Fruit fly (Drosophila melanogaster): ENCODE data around the gene eIF2A.
A peak's percentile ranks its signal among the peaks of the same experiment; 100 is the strongest.

Gene eIF2A

dm6 chr3L:21832203-21833160, 7.9 kb downstream of the eIF2A start, which contains the start of the genes CG7148 and Nopp140 (continued):
- peak; percentile 55 for TF ChIP-seq slou (GFP tag; optimal IDR thresholded peaks at IDR 0.05)
- no peak for TF ChIP-seq yki (optimal IDR thresholded peaks at IDR 0.05)
- TF ChIP-seq CG15479 (GFP tag; optimal IDR thresholded peaks at IDR 0.05), result no peak
- TF ChIP-seq Elba2 (GFP tag; optimal IDR thresholded peaks at IDR 0.05), result no peak
- peak; percentile 34; the same call in 1 of the 2 replicates for TF ChIP-seq rib (GFP tag; IDR thresholded peaks at IDR 0.05)
- TF ChIP-seq az2 (GFP tag; optimal IDR thresholded peaks at IDR 0.05), result peak; percentile 57
- peak in 1 of 3 experiments; percentile 14 for TF ChIP-seq lola (GFP tag; optimal IDR thresholded peaks at IDR 0.05)
- TF ChIP-seq CG13287 (GFP tag; IDR thresholded peaks at IDR 0.05; ENCODE audit: partially characterized antibody), result peak; percentile 39; the same call in 1 of the 2 replicates
- peak; percentile 54 for TF ChIP-seq Mad (GFP tag; optimal IDR thresholded peaks at IDR 0.05)
- peak; percentile 49 for TF ChIP-seq CG8388 (GFP tag; optimal IDR thresholded peaks at IDR 0.05)
- TF ChIP-seq Sry-δ (GFP tag; optimal IDR thresholded peaks at IDR 0.05), result peak; percentile 51
- TF ChIP-seq ham (GFP tag; IDR thresholded peaks at IDR 0.05), result no peak
- TF ChIP-seq ssp (GFP tag; IDR thresholded peaks at IDR 0.05), result peak; percentile 63
- TF ChIP-seq CG8765 (GFP tag; IDR thresholded peaks at IDR 0.05), result peak; percentile 51; the same call in 1 of the 2 replicates
- peak; percentile 34 for TF ChIP-seq ERR (GFP tag; optimal IDR thresholded peaks at IDR 0.05)
- TF ChIP-seq row (GFP tag; IDR thresholded peaks at IDR 0.05), result peak; percentile 82
- TF ChIP-seq Fer3 (tag; optimal IDR thresholded peaks at IDR 0.05), result peak; percentile 67
- TF ChIP-seq Six4 (GFP tag; optimal IDR thresholded peaks at IDR 0.05), result peak; percentile 30
- TF ChIP-seq CG11085 (GFP tag; IDR thresholded peaks at IDR 0.05), result peak; percentile 52
- no peak for TF ChIP-seq CG6854 (GFP tag; optimal IDR thresholded peaks at IDR 0.05)
- TF ChIP-seq HmgD (GFP tag; optimal IDR thresholded peaks at IDR 0.05), result peak; percentile 76
- no peak for TF ChIP-seq gsb (GFP tag; IDR thresholded peaks at IDR 0.05)
- TF ChIP-seq bcd (GFP tag; optimal IDR thresholded peaks at IDR 0.05), result peak; percentile 61
- TF ChIP-seq fd102C (GFP tag; optimal IDR thresholded peaks at IDR 0.05), result no peak
- peak; percentile 46 for TF ChIP-seq gfzf (GFP tag; optimal IDR thresholded peaks at IDR 0.05)
- peak; percentile 82 for TF ChIP-seq MBD-R2 (GFP tag; IDR thresholded peaks at IDR 0.05)
- TF ChIP-seq CG18619 (GFP tag; optimal IDR thresholded peaks at IDR 0.05), result peak; percentile 39
- TF ChIP-seq CG11398 (GFP tag; optimal IDR thresholded peaks at IDR 0.05), result peak; percentile 32
- peak; percentile 24 for TF ChIP-seq gro (GFP tag; optimal IDR thresholded peaks at IDR 0.05)
- no peak for TF ChIP-seq CG10959 (GFP tag; IDR thresholded peaks at IDR 0.05)
- peak; percentile 64 for TF ChIP-seq CG7786 (GFP tag; optimal IDR thresholded peaks at IDR 0.05)
- peak; percentile 89 for TF ChIP-seq CG9932 (GFP tag; IDR thresholded peaks at IDR 0.05)
- TF ChIP-seq Dll (GFP tag; IDR thresholded peaks at IDR 0.05; ENCODE audit: partially characterized antibody), result 0 out of 4 replicates have a peak, but pooled peaks have one; percentile 35
- TF ChIP-seq HLH3B (GFP tag; IDR thresholded peaks at IDR 0.05), result peak; percentile 41; the same call in 1 of the 2 replicates
- TF ChIP-seq nom (GFP tag; optimal IDR thresholded peaks at IDR 0.05), result peak; percentile 46
- TF ChIP-seq scrt (GFP tag; optimal IDR thresholded peaks at IDR 0.05), result peak; percentile 28
- peak; percentile 74 for TF ChIP-seq CG30020 (tag; optimal IDR thresholded peaks at IDR 0.05)
- TF ChIP-seq zfh2 (GFP tag; optimal IDR thresholded peaks at IDR 0.05), result peak; percentile 69
- 0 out of 3 replicates have a peak, but pooled peaks have one; percentile 48 for TF ChIP-seq gce (GFP tag; IDR thresholded peaks at IDR 0.05)
- peak; percentile 35 for TF ChIP-seq CG16815 (GFP tag; optimal IDR thresholded peaks at IDR 0.05)
- no peak for TF ChIP-seq nerfin-2 (GFP tag; IDR thresholded peaks at IDR 0.05; ENCODE audit: partially characterized antibody)
- TF ChIP-seq en (GFP tag; optimal IDR thresholded peaks at IDR 0.05), result no peak
- TF ChIP-seq Nf-YB (GFP tag; optimal IDR thresholded peaks at IDR 0.05), result peak; percentile 7
- TF ChIP-seq Ets65A (GFP tag), result peak; percentile 95
- peak; percentile 67 for TF ChIP-seq CG8089 (GFP tag; optimal IDR thresholded peaks at IDR 0.05)
- TF ChIP-seq unpg (GFP tag; optimal IDR thresholded peaks at IDR 0.05), result peak; percentile 63
- 0 out of 3 replicates have a peak, but pooled peaks have one; percentile 19 for TF ChIP-seq HLH4C (GFP tag; IDR thresholded peaks at IDR 0.05; ENCODE audit: partially characterized antibody)
- TF ChIP-seq knrl (GFP tag; IDR thresholded peaks at IDR 0.05; ENCODE audit: partially characterized antibody), result no peak; the same call in 2 of the 3 replicates
